Fruit fly (Drosophila melanogaster) whole organism, prepupa: Measurements from ENCODE around the gene Jwa.

Experiments used
- Blimp-1 ChIP-seq: fragments of 200-800 bp; sonication (Bioruptor generic); optimal IDR thresholded peaks from 3 replicates; lab custom pipeline; 2017; ENCODE audit warnings: missing biosample characterization, missing genetic modification characterization, mild to moderate bottlenecking, moderate library complexity, missing genetic modification reagents
- CG10631 ChIP-seq: fragments of 200-800 bp; sonication (Bioruptor generic); optimal IDR thresholded peaks from 2 replicates; lab custom pipeline; 2016; ENCODE audit warnings: missing biosample characterization, missing genetic modification characterization
- CG10669 ChIP-seq: fragments of 200-800 bp; sonication (Bioruptor generic); optimal IDR thresholded peaks from 3 replicates; lab custom pipeline; 2018; ENCODE audit warnings: missing biosample characterization, mild to moderate bottlenecking, missing genetic modification characterization, moderate library complexity
- CG11902 ChIP-seq: fragments of 200-800 bp; sonication (Bioruptor generic); optimal IDR thresholded peaks from 3 replicates; lab custom pipeline; 2016; ENCODE audit warnings: missing biosample characterization, missing genetic modification characterization
- CG15336 ChIP-seq: fragments of 200-800 bp; sonication (Bioruptor generic); IDR thresholded peaks from 2 replicates; pipeline ENCODE4 v1.3.6; 2022; ENCODE audit warnings: missing biosample characterization, missing genetic modification characterization
- CG1621 ChIP-seq: fragments of 200-800 bp; sonication (Bioruptor generic); optimal IDR thresholded peaks from 3 replicates; lab custom pipeline; 2018; ENCODE audit warnings: missing biosample characterization, mild to moderate bottlenecking, missing genetic modification characterization
- CG16779 ChIP-seq: fragments of 200-800 bp; sonication (Bioruptor generic); optimal IDR thresholded peaks from 3 replicates; lab custom pipeline; 2017; ENCODE audit warnings: missing biosample characterization, mild to moderate bottlenecking, missing genetic modification characterization
- CG3032 ChIP-seq: fragments of 200-800 bp; optimal IDR thresholded peaks from 2 replicates; lab custom pipeline; 2019; ENCODE audit warnings: missing biosample characterization, mild to moderate bottlenecking, missing genetic modification characterization, moderate library complexity
- CG31627 ChIP-seq: fragments of 200-800 bp; sonication (Bioruptor generic); optimal IDR thresholded peaks from 3 replicates; lab custom pipeline; 2016; ENCODE audit warnings: missing biosample characterization, missing genetic modification characterization
- CG32006 ChIP-seq: fragments of 200-800 bp; sonication (Bioruptor generic); optimal IDR thresholded peaks from 3 replicates; lab custom pipeline; 2017; ENCODE audit warnings: missing biosample characterization, mild to moderate bottlenecking, missing genetic modification characterization
- CG34406 ChIP-seq: fragments of 200-800 bp; sonication (Bioruptor generic); optimal IDR thresholded peaks from 3 replicates; lab custom pipeline; 2016; ENCODE audit warnings: missing biosample characterization, missing genetic modification characterization
- CG3919 ChIP-seq: fragments of 200-800 bp; sonication (Bioruptor generic); optimal IDR thresholded peaks from 3 replicates; lab custom pipeline; 2016; ENCODE audit warnings: missing biosample characterization, missing genetic modification characterization
- CG6276 ChIP-seq: fragments of 200-800 bp; sonication (Bioruptor generic); optimal IDR thresholded peaks from 2 replicates; lab custom pipeline; 2017; ENCODE audit warnings: missing biosample characterization, mild to moderate bottlenecking, missing genetic modification characterization
- CG6792 ChIP-seq: fragments of 200-800 bp; sonication (Bioruptor generic); optimal IDR thresholded peaks from 3 replicates; lab custom pipeline; 2016; ENCODE audit warnings: missing biosample characterization, missing genetic modification characterization
- CG6808 ChIP-seq: fragments of 200-800 bp; sonication (Bioruptor generic); optimal IDR thresholded peaks from 3 replicates; lab custom pipeline; 2017; ENCODE audit warnings: missing biosample characterization, missing genetic modification characterization, mild to moderate bottlenecking, moderate library complexity, missing genetic modification reagents
- CG6854 ChIP-seq: fragments of 200-800 bp; sonication (Bioruptor generic); optimal IDR thresholded peaks from 2 replicates; lab custom pipeline; 2017; ENCODE audit warnings: missing biosample characterization, mild to moderate bottlenecking, missing genetic modification characterization
- CG7368 ChIP-seq: fragments of 200-800 bp; sonication (Bioruptor generic); optimal IDR thresholded peaks from 3 replicates; lab custom pipeline; 2016; ENCODE audit warnings: missing biosample characterization, missing genetic modification characterization
- CG8119 ChIP-seq: fragments of 200-800 bp; sonication (Bioruptor generic); IDR thresholded peaks from 3 replicates; pipeline ENCODE4 v1.3.6; 2022; ENCODE audit warnings: missing biosample characterization, missing genetic modification characterization
- CG8319 ChIP-seq: fragments of 200-800 bp; sonication (Bioruptor generic); optimal IDR thresholded peaks from 3 replicates; lab custom pipeline; 2016; ENCODE audit warnings: missing biosample characterization, missing genetic modification characterization
- CG8632 ChIP-seq: fragments of 200-800 bp; sonication (Bioruptor generic); optimal IDR thresholded peaks from 3 replicates; lab custom pipeline; 2016; ENCODE audit warnings: missing biosample characterization, missing genetic modification characterization
- Eip75B ChIP-seq: fragments of 200-800 bp; sonication (Bioruptor generic); optimal IDR thresholded peaks from 3 replicates; lab custom pipeline; 2016; ENCODE audit warnings: missing biosample characterization, missing genetic modification characterization
- Eip78C ChIP-seq: fragments of 200-800 bp; sonication (Bioruptor generic); peaks from one replicate; lab custom pipeline; 2016; ENCODE audit warnings: missing biosample characterization, missing genetic modification characterization
- Eip93F ChIP-seq: fragments of 200-800 bp; sonication (Bioruptor generic); optimal IDR thresholded peaks from 2 replicates; lab custom pipeline; 2016; ENCODE audit warnings: missing biosample characterization, mild to moderate bottlenecking, missing genetic modification characterization
- Ets21C ChIP-seq: fragments of 200-800 bp; sonication (Bioruptor generic); optimal IDR thresholded peaks from 3 replicates; lab custom pipeline; 2016; ENCODE audit warnings: missing biosample characterization, missing genetic modification characterization
- Ets96B ChIP-seq: fragments of 200-800 bp; optimal IDR thresholded peaks from 2 replicates; lab custom pipeline; 2019; ENCODE audit warnings: missing biosample characterization, mild to moderate bottlenecking, missing genetic modification characterization, moderate library complexity
- Gug ChIP-seq: fragments of 200-800 bp; sonication (Bioruptor generic); IDR thresholded peaks from 2 replicates; pipeline ENCODE4 v1.3.6; 2022; ENCODE audit warnings: missing biosample characterization, missing genetic modification characterization
- Hr39 ChIP-seq: fragments of 200-800 bp; sonication (Bioruptor generic); optimal IDR thresholded peaks from 2 replicates; lab custom pipeline; 2016; ENCODE audit warnings: missing biosample characterization, missing genetic modification characterization
- Hr4 ChIP-seq: fragments of 200-800 bp; sonication (Bioruptor generic); optimal IDR thresholded peaks from 3 replicates; lab custom pipeline; 2016; ENCODE audit warnings: missing biosample characterization, missing genetic modification characterization
- Lpt ChIP-seq: fragments of 200-800 bp; sonication (Bioruptor generic); optimal IDR thresholded peaks from 3 replicates; lab custom pipeline; 2016; ENCODE audit warnings: missing biosample characterization, missing genetic modification characterization
- Met ChIP-seq: fragments of 200-800 bp; sonication (Bioruptor generic); optimal IDR thresholded peaks from 3 replicates; lab custom pipeline; 2016; ENCODE audit warnings: missing biosample characterization, missing genetic modification characterization
- OdsH ChIP-seq: fragments of 200-800 bp; sonication (Bioruptor generic); optimal IDR thresholded peaks from 3 replicates; lab custom pipeline; 2016; ENCODE audit warnings: missing biosample characterization, missing genetic modification characterization
- Sox15 ChIP-seq: fragments of 200-800 bp; sonication (Bioruptor generic); optimal IDR thresholded peaks from 3 replicates; lab custom pipeline; 2016; ENCODE audit warnings: missing biosample characterization, missing genetic modification characterization
- achi ChIP-seq: fragments of 200-800 bp; sonication (Bioruptor generic); optimal IDR thresholded peaks from 3 replicates; lab custom pipeline; 2016; ENCODE audit warnings: missing biosample characterization, missing genetic modification characterization
- acj6 ChIP-seq: fragments of 200-800 bp; sonication (Bioruptor generic); optimal IDR thresholded peaks from 3 replicates; lab custom pipeline; 2016; ENCODE audit warnings: missing biosample characterization, missing genetic modification characterization
- cyc ChIP-seq: fragments of 200-800 bp; sonication (Bioruptor generic); optimal IDR thresholded peaks from 3 replicates; lab custom pipeline; 2016; ENCODE audit warnings: missing biosample characterization, missing genetic modification characterization
- dac ChIP-seq: fragments of 200-800 bp; sonication (Bioruptor generic); optimal IDR thresholded peaks from 2 replicates; lab custom pipeline; 2017; ENCODE audit warnings: missing biosample characterization, mild to moderate bottlenecking, missing genetic modification characterization
- dsx ChIP-seq: fragments of 200-800 bp; optimal IDR thresholded peaks from 3 replicates; lab custom pipeline; 2019; ENCODE audit warnings: missing biosample characterization, mild to moderate bottlenecking, missing genetic modification characterization, moderate library complexity; ENCODE audit not compliant: poor library complexity, severe bottlenecking
- eg ChIP-seq: fragments of 200-800 bp; sonication (Bioruptor generic); IDR thresholded peaks from 3 replicates; pipeline ENCODE4 v1.3.6; 2022; ENCODE audit warnings: missing biosample characterization, missing genetic modification characterization
- esn ChIP-seq: fragments of 200-800 bp; sonication (Bioruptor generic); optimal IDR thresholded peaks from 2 replicates; lab custom pipeline; 2016; ENCODE audit warnings: missing biosample characterization, mild to moderate bottlenecking, missing genetic modification characterization, moderate library complexity
- fkh ChIP-seq: fragments of 200-800 bp; sonication (Bioruptor generic); optimal IDR thresholded peaks from 3 replicates; lab custom pipeline; 2017; ENCODE audit warnings: missing biosample characterization, mild to moderate bottlenecking, missing genetic modification characterization, moderate library complexity
- lz ChIP-seq: fragments of 200-800 bp; sonication (Bioruptor generic); optimal IDR thresholded peaks from 3 replicates; lab custom pipeline; 2016; ENCODE audit warnings: missing biosample characterization, missing genetic modification characterization
- pdm3 ChIP-seq: fragments of 200-800 bp; sonication (Bioruptor generic); optimal IDR thresholded peaks from 3 replicates; lab custom pipeline; 2016; ENCODE audit warnings: missing biosample characterization, missing genetic modification characterization
- salr ChIP-seq, 2 experiments: fragments of 200-800 bp; sonication (Bioruptor generic); optimal IDR thresholded peaks; 3 replicates each; lab custom pipeline; 2016 to 2018; ENCODE audit warnings: missing biosample characterization in 2 of 2, missing genetic modification characterization in 2 of 2, mild to moderate bottlenecking in 1 of 2
- spab ChIP-seq: fragments of 200-800 bp; sonication (Bioruptor generic); optimal IDR thresholded peaks from 2 replicates; lab custom pipeline; 2017; ENCODE audit warnings: missing biosample characterization, mild to moderate bottlenecking, missing genetic modification characterization, missing genetic modification reagents
- ss ChIP-seq, 2 experiments: fragments of 200-800 bp; sonication (Bioruptor generic); optimal IDR thresholded peaks; 2 replicates in 1 of 2; 3 replicates in 1 of 2; lab custom pipeline; 2017 to 2018; ENCODE audit warnings: mild to moderate bottlenecking in 2 of 2, missing biosample characterization in 2 of 2, missing genetic modification characterization in 2 of 2, moderate library complexity in 1 of 2
- topi ChIP-seq: fragments of 200-800 bp; sonication (Bioruptor generic); optimal IDR thresholded peaks from 3 replicates; lab custom pipeline; 2016; ENCODE audit warnings: missing biosample characterization, missing genetic modification characterization
- vri ChIP-seq: fragments of 200-800 bp; sonication (Bioruptor generic); optimal IDR thresholded peaks from 3 replicates; lab custom pipeline; 2016; ENCODE audit warnings: missing biosample characterization, mild to moderate bottlenecking, missing genetic modification characterization

Gene Jwa

dm6 chr2L:18705617-18706046, at the start of gene Jwa (continued):
- TF ChIP-seq dsx (GFP tag; lab: Kevin White, UChicago) = peak; percentile 48
- TF ChIP-seq fkh (GFP tag; lab: Kevin White, UChicago) = peak; percentile 32
- TF ChIP-seq pdm3 (GFP tag; lab: Kevin White, UChicago) = peak; percentile 95
- TF ChIP-seq CG6792 (GFP tag; lab: Kevin White, UChicago) = peak; percentile 92
- peak; percentile 82 for TF ChIP-seq Ets21C
- no peak for TF ChIP-seq CG16779 (tag; lab: Kevin White, UChicago)
- peak; percentile 85 for TF ChIP-seq topi (GFP tag; lab: Kevin White, UChicago)
- TF ChIP-seq vri (GFP tag; lab: Kevin White, UChicago) = peak; percentile 93

dm6 chr2L:18753242-18753641, 47.7 kb upstream of the Jwa start:
- TF ChIP-seq CG32006 (no peak), Ets21C (no peak), dsx (GFP tag; lab: Kevin White, UChicago) (no peak)

- TF ChIP-seq CG1621 (tag; lab: Kevin White, UChicago) (no peak), Met (no peak), lz (GFP tag; lab: Kevin White, UChicago) (no peak), Eip93F (GFP tag; lab: Kevin White, UChicago) (no peak), CG34406 (GFP tag; lab: Kevin White, UChicago) (no peak), CG10631 (GFP tag; lab: Kevin White, UChicago) (peak; percentile 35), acj6 (no peak), dac (GFP tag; lab: Kevin White, UChicago) (peak; percentile 25), Lpt (GFP tag; lab: Kevin White, UChicago) (peak; percentile 49), Sox15 (GFP tag; lab: Kevin White, UChicago) (no peak), vri (GFP tag; lab: Kevin White, UChicago) (no peak), CG8632 (GFP tag; lab: Kevin White, UChicago) (no peak), CG8119 (GFP tag; lab: Robert Waterston, UW) (peak; percentile 38; the same call in 2 of the 3 replicates), OdsH (GFP tag; lab: Kevin White, UChicago) (peak; percentile 30), cyc (GFP tag; lab: Kevin White, UChicago) (no peak), CG15336 (GFP tag; lab: Robert Waterston, UW) (peak; percentile 63), Hr4 (GFP tag; lab: Kevin White, UChicago) (peak; percentile 49), Eip75B (peak; percentile 3), CG16779 (tag; lab: Kevin White, UChicago) (peak; percentile 33), CG10669 (no peak), CG31627 (no peak), Blimp-1 (GFP tag; lab: Kevin White, UChicago) (no peak), CG3032 (tag; lab: Kevin White, UChicago) (no peak), Ets96B (tag; lab: Kevin White, UChicago) (no peak), CG11902 (GFP tag; lab: Kevin White, UChicago) (no peak), spab (GFP tag; lab: Kevin White, UChicago) (no peak), CG6854 (GFP tag; lab: Kevin White, UChicago) (no peak), salr (GFP tag; optimal IDR thresholded peaks at IDR 0.05; lab: Kevin White, UChicago) (peak in 1 of 2 experiments; percentile 81), ss (GFP tag; optimal IDR thresholded peaks at IDR 0.05; lab: Kevin White, UChicago) (peak in 1 of 2 experiments; percentile 14), Eip78C (GFP tag; lab: Kevin White, UChicago) (peak; percentile 73), esn (GFP tag; lab: Kevin White, UChicago) (no peak), topi (GFP tag; lab: Kevin White, UChicago) (no peak), Ets21C (no peak), CG6792 (GFP tag; lab: Kevin White, UChicago) (no peak), CG6276 (GFP tag; lab: Kevin White, UChicago) (peak; percentile 77), CG7368 (GFP tag; lab: Kevin White, UChicago) (no peak), CG6808 (GFP tag; lab: Kevin White, UChicago) (no peak), Hr39 (GFP tag; lab: Kevin White, UChicago) (no peak), CG3919 (GFP tag; lab: Kevin White, UChicago) (peak; percentile 3), dsx (GFP tag; lab: Kevin White, UChicago) (no peak), eg (GFP tag; lab: Robert Waterston, UW) (peak; percentile 80), achi (peak; percentile 38), CG8319 (GFP tag; lab: Kevin White, UChicago) (no peak), Gug (no peak)
These were observed 47.3 kb upstream of the Jwa start for dm6 chr2L:18752823-18753222.
